Worm (Caenorhabditis elegans) whole organism, young adult: ENCODE data around the gene ubc-18.
A peak's percentile ranks its signal among the peaks of the same experiment; 100 is the strongest.

ENCODE experiments used
- B0035.1 ChIP-seq: sonication (generic microtip); optimal IDR thresholded peaks from 2 replicates; lab custom pipeline; 2016; ENCODE audit warnings: missing genetic modification characterization, mild to moderate bottlenecking, missing compliant biosample characterization, missing genotype, missing genetic modification reagents
- B0261.1 ChIP-seq: sonication (generic microtip); optimal IDR thresholded peaks from 2 replicates; lab custom pipeline; 2016; ENCODE audit warnings: mild to moderate bottlenecking, missing genetic modification characterization, moderate library complexity, missing compliant biosample characterization
- C06A6.2 ChIP-seq: fragments of 200-800 bp; sonication (Bioruptor generic); conservative IDR thresholded peaks from 2 replicates; pipeline ENCODE4 v1.3.6; 2022; ENCODE audit warnings: missing genetic modification characterization, missing compliant biosample characterization
- D2030.7 ChIP-seq: fragments of 200-800 bp; sonication (Bioruptor generic); IDR thresholded peaks from 2 replicates; pipeline ENCODE4 v1.3.6; 2022; ENCODE audit warnings: missing genetic modification reagents, missing genetic modification characterization, missing compliant biosample characterization
- F10E7.11 ChIP-seq: sonication (generic microtip); optimal IDR thresholded peaks from 2 replicates; lab custom pipeline; 2017; ENCODE audit warnings: mild to moderate bottlenecking, missing genetic modification characterization, moderate library complexity, missing compliant biosample characterization
- F33H1.4 ChIP-seq: fragments of 200-800 bp; sonication (Bioruptor generic); IDR thresholded peaks from 2 replicates; pipeline ENCODE4 v1.3.6; 2022; ENCODE audit warnings: missing genetic modification reagents, missing genetic modification characterization, missing compliant biosample characterization
- F55B11.4 ChIP-seq: sonication (generic microtip); optimal IDR thresholded peaks from 2 replicates; lab custom pipeline; 2016; ENCODE audit warnings: missing compliant biosample characterization, missing genetic modification characterization, borderline replicate concordance; ENCODE audit not compliant: insufficient read depth
- F57A8.1 ChIP-seq: fragments of 200-800 bp; sonication (Bioruptor generic); optimal IDR thresholded peaks from 2 replicates; lab custom pipeline; 2018; ENCODE audit warnings: mild to moderate bottlenecking, missing genetic modification characterization, moderate library complexity, missing compliant biosample characterization
- Y53F4B.3 ChIP-seq: fragments of 200-800 bp; sonication (Bioruptor generic); IDR thresholded peaks from 2 replicates; pipeline ENCODE4 v1.3.6; 2022; ENCODE audit warnings: missing genetic modification reagents, missing genetic modification characterization, missing compliant biosample characterization
- Y56A3A.18 ChIP-seq: fragments of 200-800 bp; sonication (Bioruptor generic); IDR thresholded peaks from 2 replicates; pipeline ENCODE4 v1.3.6; 2022; ENCODE audit warnings: missing genetic modification reagents, missing genetic modification characterization, missing compliant biosample characterization
- Y79H2A.3 ChIP-seq: fragments of 200-800 bp; sonication (Bioruptor generic); conservative IDR thresholded peaks from 2 replicates; pipeline ENCODE4 v1.3.6; 2022; ENCODE audit warnings: missing genetic modification reagents, missing genetic modification characterization, missing compliant biosample characterization
- athp-1 ChIP-seq: sonication (generic microtip); optimal IDR thresholded peaks from 2 replicates; lab custom pipeline; 2017; ENCODE audit warnings: mild to moderate bottlenecking, missing genetic modification characterization, missing compliant biosample characterization
- attf-5 ChIP-seq: fragments of 200-800 bp; sonication (Bioruptor generic); optimal IDR thresholded peaks from 2 replicates; lab custom pipeline; 2018; ENCODE audit warnings: mild to moderate bottlenecking, missing genetic modification characterization, missing compliant biosample characterization
- attf-6 ChIP-seq: fragments of 200-800 bp; sonication (Bioruptor generic); IDR thresholded peaks from 2 replicates; pipeline ENCODE4 v1.3.6; 2022; ENCODE audit warnings: missing genetic modification reagents, missing genetic modification characterization, missing compliant biosample characterization
- bed-2 ChIP-seq: fragments of 200-800 bp; sonication (Bioruptor generic); IDR thresholded peaks from 2 replicates; pipeline ENCODE4 v1.3.6; 2022; ENCODE audit warnings: missing genetic modification reagents, missing genetic modification characterization, missing compliant biosample characterization
- cebp-2 ChIP-seq: fragments of 200-800 bp; sonication (Bioruptor generic); IDR thresholded peaks from 2 replicates; pipeline ENCODE4 v1.3.6; 2022; ENCODE audit warnings: missing genetic modification characterization, missing compliant biosample characterization
- ceh-79 ChIP-seq: sonication (generic microtip); optimal IDR thresholded peaks from 2 replicates; lab custom pipeline; 2017; ENCODE audit warnings: mild to moderate bottlenecking, missing genetic modification characterization, missing compliant biosample characterization
- die-1 ChIP-seq: sonication (generic microtip); optimal IDR thresholded peaks from 2 replicates; lab custom pipeline; 2016; ENCODE audit warnings: missing genotype, mild to moderate bottlenecking, missing genetic modification characterization, missing compliant biosample characterization
- dpff-1 ChIP-seq: sonication (generic microtip); optimal IDR thresholded peaks from 2 replicates; lab custom pipeline; 2017; ENCODE audit warnings: mild to moderate bottlenecking, missing genetic modification characterization, missing compliant biosample characterization
- dpl-1 ChIP-seq: fragments of 150-350 bp; optimal IDR thresholded peaks from 2 replicates; lab custom pipeline; 2014; ENCODE audit warnings: missing biosample characterization, missing genetic modification reagents, missing genetic modification characterization
- ekl-4 ChIP-seq: fragments of 200-800 bp; sonication (Bioruptor generic); IDR thresholded peaks from 2 replicates; pipeline ENCODE4 v1.3.6; 2022; ENCODE audit warnings: missing genetic modification reagents, missing genetic modification characterization, missing compliant biosample characterization
- him-1 ChIP-seq: sonication (generic microtip); optimal IDR thresholded peaks from 2 replicates; lab custom pipeline; 2016; ENCODE audit warnings: missing genotype, missing genetic modification reagents, missing genetic modification characterization, missing compliant biosample characterization
- hlh-12 ChIP-seq: sonication (generic microtip); optimal IDR thresholded peaks from 2 replicates; lab custom pipeline; 2016; ENCODE audit warnings: missing genetic modification characterization, missing compliant biosample characterization
- hlh-26 ChIP-seq: fragments of 200-800 bp; sonication (Bioruptor generic); conservative IDR thresholded peaks from 2 replicates; pipeline ENCODE4 v1.3.6; 2022; ENCODE audit warnings: missing genetic modification reagents, missing genetic modification characterization, missing compliant biosample characterization
- hmg-1.2 ChIP-seq: fragments of 200-800 bp; sonication (Bioruptor generic); IDR thresholded peaks from 2 replicates; pipeline ENCODE4 v1.3.6; 2022; ENCODE audit warnings: missing genetic modification reagents, missing genetic modification characterization, missing compliant biosample characterization
- hsf-1 ChIP-seq: fragments of 200-800 bp; sonication (Bioruptor generic); IDR thresholded peaks from 2 replicates; pipeline ENCODE4 v1.3.6; 2022; ENCODE audit warnings: missing genetic modification reagents, missing genetic modification characterization, missing compliant biosample characterization
- let-607 ChIP-seq, 2 experiments: fragments of 200-800 bp in 1 of 2; sonication (Bioruptor generic) in 1 of 2; sonication (generic microtip) in 1 of 2; optimal IDR thresholded peaks; 2 replicates each; lab custom pipeline; 2016 to 2018; ENCODE audit warnings: mild to moderate bottlenecking in 2 of 2, missing compliant biosample characterization in 2 of 2, missing genetic modification characterization in 2 of 2, moderate library complexity in 2 of 2, missing genotype in 1 of 2
- lsl-1 ChIP-seq: fragments of 200-800 bp; sonication (Bioruptor generic); optimal IDR thresholded peaks from 2 replicates; lab custom pipeline; 2018; ENCODE audit warnings: mild to moderate bottlenecking, missing genetic modification characterization, moderate library complexity, missing compliant biosample characterization
- lsy-27 ChIP-seq: sonication (generic microtip); optimal IDR thresholded peaks from 2 replicates; lab custom pipeline; 2017; ENCODE audit warnings: missing genetic modification characterization, mild to moderate bottlenecking, missing compliant biosample characterization, antibody characterized with exemption, missing genotype, borderline replicate concordance; ENCODE audit not compliant: insufficient read depth
- madf-10 ChIP-seq: sonication (generic microtip); optimal IDR thresholded peaks from 2 replicates; lab custom pipeline; 2016; ENCODE audit warnings: mild to moderate bottlenecking, missing genetic modification characterization, missing compliant biosample characterization
- madf-6 ChIP-seq: fragments of 200-800 bp; sonication (Bioruptor generic); IDR thresholded peaks from 2 replicates; pipeline ENCODE4 v1.3.6; 2022; ENCODE audit warnings: missing genetic modification reagents, missing genetic modification characterization, missing compliant biosample characterization
- mel-28 ChIP-seq: sonication (generic microtip); optimal IDR thresholded peaks from 2 replicates; lab custom pipeline; 2016; ENCODE audit warnings: borderline replicate concordance, mild to moderate bottlenecking, missing genetic modification characterization, missing compliant biosample characterization
- nfya-1 ChIP-seq: sonication (generic microtip); optimal IDR thresholded peaks from 2 replicates; lab custom pipeline; 2017; ENCODE audit warnings: antibody characterized with exemption, missing compliant biosample characterization, missing genetic modification characterization, borderline replicate concordance; ENCODE audit not compliant: insufficient read depth
- nfya-2 ChIP-seq: fragments of 200-800 bp; sonication (Bioruptor generic); IDR thresholded peaks from 2 replicates; pipeline ENCODE4 v1.3.6; 2022; ENCODE audit warnings: missing genetic modification reagents, missing genetic modification characterization, missing compliant biosample characterization
- nfyb-1 ChIP-seq: fragments of 200-800 bp; sonication (Bioruptor generic); IDR thresholded peaks from 2 replicates; pipeline ENCODE4 v1.3.6; 2022; ENCODE audit warnings: missing genetic modification reagents, missing genetic modification characterization, missing compliant biosample characterization
- nhr-80 ChIP-seq: sonication (generic microtip); optimal IDR thresholded peaks from 2 replicates; lab custom pipeline; 2016; ENCODE audit warnings: missing genetic modification characterization, missing compliant biosample characterization
- pbrm-1 ChIP-seq: fragments of 200-800 bp; sonication (Bioruptor generic); IDR thresholded peaks from 2 replicates; pipeline ENCODE4 v1.3.6; 2022; ENCODE audit warnings: missing genetic modification reagents, missing genetic modification characterization, missing compliant biosample characterization
- repo-1 ChIP-seq: sonication (generic microtip); optimal IDR thresholded peaks from 2 replicates; lab custom pipeline; 2017; ENCODE audit warnings: mild to moderate bottlenecking, missing genetic modification characterization, missing compliant biosample characterization
- sdz-38 ChIP-seq: sonication (generic microtip); optimal IDR thresholded peaks from 2 replicates; lab custom pipeline; 2016; ENCODE audit warnings: missing genotype, missing genetic modification characterization, missing compliant biosample characterization
- snpc-1.1 ChIP-seq: sonication (generic microtip); optimal IDR thresholded peaks from 2 replicates; lab custom pipeline; 2017; ENCODE audit warnings: missing genetic modification characterization, mild to moderate bottlenecking, missing compliant biosample characterization, antibody characterized with exemption, moderate library complexity, missing genotype, missing genetic modification reagents; ENCODE audit not compliant: insufficient read depth
- snpc-1.3 ChIP-seq: sonication (generic microtip); optimal IDR thresholded peaks from 2 replicates; lab custom pipeline; 2017; ENCODE audit warnings: missing genetic modification characterization, mild to moderate bottlenecking, missing compliant biosample characterization, antibody characterized with exemption, moderate library complexity, missing genotype, missing genetic modification reagents; ENCODE audit not compliant: insufficient read depth
- somi-1 ChIP-seq: fragments of 200-800 bp; sonication (Bioruptor generic); optimal IDR thresholded peaks from 2 replicates; lab custom pipeline; 2018; ENCODE audit warnings: mild to moderate bottlenecking, missing genetic modification characterization, missing compliant biosample characterization
- tbp1 ChIP-seq: fragments of 200-800 bp; sonication (Bioruptor generic); optimal IDR thresholded peaks from 2 replicates; lab custom pipeline; 2018; ENCODE audit warnings: mild to moderate bottlenecking, missing genetic modification characterization, missing compliant biosample characterization
- tlf-1 ChIP-seq: fragments of 200-800 bp; sonication (Bioruptor generic); optimal IDR thresholded peaks from 2 replicates; lab custom pipeline; 2018; ENCODE audit warnings: mild to moderate bottlenecking, missing genetic modification characterization, missing compliant biosample characterization
- unc-130 ChIP-seq: sonication (generic microtip); optimal IDR thresholded peaks from 2 replicates; lab custom pipeline; 2016; ENCODE audit warnings: missing genetic modification reagents, missing genetic modification characterization, missing compliant biosample characterization
- unc-62 ChIP-seq: fragments of 150-350 bp; optimal IDR thresholded peaks from 2 replicates; lab custom pipeline; 2014; ENCODE audit warnings: missing biosample characterization, missing genetic modification reagents, missing genetic modification characterization
- ztf-18 ChIP-seq: sonication (generic microtip); optimal IDR thresholded peaks from 2 replicates; lab custom pipeline; 2016; ENCODE audit warnings: missing genotype, mild to moderate bottlenecking, missing genetic modification characterization, missing compliant biosample characterization
- ztf-26 ChIP-seq: sonication (generic microtip); optimal IDR thresholded peaks from 2 replicates; lab custom pipeline; 2017; ENCODE audit warnings: missing genetic modification characterization, missing compliant biosample characterization

Gene ubc-18

DNA sequence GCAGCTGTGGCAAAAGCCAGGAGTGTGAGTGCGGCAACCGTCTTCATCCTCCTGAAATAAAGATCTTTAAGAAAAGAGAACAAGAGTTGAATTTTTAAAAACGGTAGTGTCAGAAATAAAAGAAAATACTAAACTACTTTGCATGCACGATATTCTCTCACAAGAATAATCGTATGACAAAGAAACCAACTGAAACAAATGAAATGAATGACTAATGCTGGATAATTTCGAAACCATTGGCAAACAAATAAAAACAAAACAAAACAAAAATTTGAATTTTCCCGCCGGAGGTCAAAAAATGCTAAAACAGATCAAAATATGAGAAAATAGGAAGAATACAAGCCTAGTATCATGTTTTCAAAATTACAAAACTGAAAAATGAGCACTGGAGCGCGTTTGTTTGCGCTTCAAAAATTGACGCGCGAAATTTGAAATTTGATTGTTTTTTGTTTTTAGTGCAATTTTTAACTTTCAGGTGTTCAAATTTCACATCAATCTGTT is 35.6 kb upstream of the ubc-18 start, which contains the start of gene cpg-2 (continued):
- TF ChIP-seq athp-1 (tag; lab: Kevin White, UChicago) = peak; percentile 20
- no peak for TF ChIP-seq mel-28
- TF ChIP-seq Y53F4B.3 = no peak
- TF ChIP-seq nfya-2 = no peak
- TF ChIP-seq ztf-26 (tag; lab: Kevin White, UChicago) = no peak
- TF ChIP-seq ekl-4 (GFP tag; lab: Robert Waterston, UW) = peak; percentile 81
- TF ChIP-seq hlh-26 (GFP tag; lab: Robert Waterston, UW) = no peak
- peak; percentile 98 for TF ChIP-seq D2030.7
- TF ChIP-seq repo-1 = no peak
- peak; percentile 86 for TF ChIP-seq hsf-1 (GFP tag; lab: Robert Waterston, UW)
- TF ChIP-seq madf-6 (GFP tag; lab: Robert Waterston, UW) = peak; percentile 100
- peak; percentile 62 for TF ChIP-seq him-1 (tag; lab: Kevin White, UChicago)
- no peak for TF ChIP-seq hlh-12 (tag; lab: Kevin White, UChicago)
- TF ChIP-seq tbp1 (GFP tag; lab: Kevin White, UChicago) = peak; percentile 64
- peak; percentile 66 for TF ChIP-seq hmg-1.2 (GFP tag; lab: Robert Waterston, UW)
- TF ChIP-seq nfyb-1 (GFP tag; lab: Robert Waterston, UW) = peak; percentile 57; the same call in 1 of the 2 replicates
- no peak for TF ChIP-seq lsy-27 (tag; lab: Kevin White, UChicago)
- peak; percentile 85 for TF ChIP-seq F33H1.4 (GFP tag; lab: Robert Waterston, UW)
- TF ChIP-seq attf-5 (GFP tag; lab: Kevin White, UChicago) = no peak
- TF ChIP-seq lsl-1 (GFP tag; lab: Kevin White, UChicago) = peak; percentile 88
- TF ChIP-seq pbrm-1 (GFP tag; lab: Robert Waterston, UW) = peak; percentile 27; the same call in 1 of the 2 replicates
- TF ChIP-seq unc-130 (GFP tag; lab: Kevin White, UChicago) = peak; percentile 94
- no peak for TF ChIP-seq die-1 (tag; lab: Kevin White, UChicago)
- no peak for TF ChIP-seq nhr-80
- no peak for TF ChIP-seq madf-10 (tag; lab: Kevin White, UChicago)
- TF ChIP-seq Y79H2A.3 (GFP tag; lab: Robert Waterston, UW) = 0 out of 2 replicates have a peak, but pooled peaks have one; percentile 67
- no peak for TF ChIP-seq ceh-79
- TF ChIP-seq B0035.1 (tag; lab: Kevin White, UChicago) = no peak
- TF ChIP-seq snpc-1.3 = peak; percentile 89
- TF ChIP-seq let-607 (tag; optimal IDR thresholded peaks at IDR 0.05; lab: Kevin White, UChicago) = no peak
- no peak for TF ChIP-seq cebp-2 (GFP tag; lab: Robert Waterston, UW)
- peak; percentile 73; the same call in 1 of the 2 replicates for TF ChIP-seq attf-6 (GFP tag; lab: Robert Waterston, UW)
- no peak for TF ChIP-seq dpff-1 (tag; lab: Kevin White, UChicago)
- TF ChIP-seq bed-2 = no peak
- TF ChIP-seq somi-1 (GFP tag; lab: Kevin White, UChicago) = no peak
- TF ChIP-seq C06A6.2 (GFP tag; lab: Robert Waterston, UW) = no peak
- TF ChIP-seq F55B11.4 = no peak
- no peak for TF ChIP-seq nfya-1 (tag; lab: Kevin White, UChicago)
- peak; percentile 82 for TF ChIP-seq snpc-1.1 (tag; lab: Kevin White, UChicago)
- TF ChIP-seq F10E7.11 (tag; lab: Kevin White, UChicago) = no peak
- no peak for TF ChIP-seq Y56A3A.18 (GFP tag; lab: Robert Waterston, UW)
- no peak for TF ChIP-seq unc-62
- peak; percentile 21 for TF ChIP-seq ztf-18 (tag; lab: Kevin White, UChicago)
- no peak for TF ChIP-seq B0261.1 (tag; lab: Kevin White, UChicago)
- no peak for TF ChIP-seq F57A8.1 (GFP tag; lab: Kevin White, UChicago)
- TF ChIP-seq dpl-1 (GFP tag; lab: Kevin White, UChicago) = peak; percentile 95
- peak; percentile 90 for TF ChIP-seq tlf-1 (GFP tag; lab: Kevin White, UChicago)
- TF ChIP-seq sdz-38 (tag; lab: Kevin White, UChicago) = no peak
